Worm (Caenorhabditis elegans) whole organism, early embryonic: Measurements from ENCODE around the gene arx-2.

Experiments used
- F13C5.2 ChIP-seq: sonication (generic microtip); optimal IDR thresholded peaks from 2 replicates; lab custom pipeline; 2017; ENCODE audit warnings: mild to moderate bottlenecking, missing genetic modification characterization, inconsistent platforms, missing compliant biosample characterization
- ama-1 ChIP-seq: fragments of 150-350 bp; optimal IDR thresholded peaks from 2 replicates; lab custom pipeline; 2014
- ceh-36 ChIP-seq: sonication (generic microtip); optimal IDR thresholded peaks from 2 replicates; lab custom pipeline; 2016; ENCODE audit warnings: missing genetic modification characterization, inconsistent platforms, missing compliant biosample characterization
- ets-7 ChIP-seq: sonication (generic microtip); optimal IDR thresholded peaks from 2 replicates; lab custom pipeline; 2016; ENCODE audit warnings: missing genotype, missing genetic modification characterization, missing compliant biosample characterization
- flt-1 ChIP-seq: fragments of 200-800 bp; sonication (Bioruptor generic); IDR thresholded peaks from 2 replicates; pipeline ENCODE4 v1.3.6; 2022; ENCODE audit warnings: missing genetic modification characterization, missing compliant biosample characterization
- pes-1 ChIP-seq: fragments of 200-800 bp; sonication (Bioruptor generic); IDR thresholded peaks from 2 replicates; pipeline ENCODE4 v1.3.6; 2022; ENCODE audit warnings: missing genetic modification reagents, missing genetic modification characterization, missing compliant biosample characterization
- sea-1 ChIP-seq: fragments of 200-800 bp; sonication (Bioruptor generic); conservative IDR thresholded peaks from 2 replicates; pipeline ENCODE4 v1.3.6; 2022; ENCODE audit warnings: missing genetic modification characterization, missing compliant biosample characterization

- no peak for TF ChIP-seq ama-1 (lab: Kevin White, UChicago)
- no peak for TF ChIP-seq ceh-36 (tag; lab: Kevin White, UChicago)
- TF ChIP-seq ets-7: no peak
- no peak for TF ChIP-seq F13C5.2 (tag; lab: Kevin White, UChicago)
- no peak for TF ChIP-seq sea-1 (GFP tag; lab: Robert Waterston, UW)
- TF ChIP-seq pes-1 (GFP tag; lab: Robert Waterston, UW): no peak
- no peak for TF ChIP-seq flt-1
Observed at ce11 chrV:10360186-10360585, 22.0 kb upstream of the arx-2 start.
